Fruit fly (Drosophila melanogaster): ENCODE results near the gene CG15155.

- peak; percentile 98 for TF ChIP-seq fd96Ca (GFP tag; IDR thresholded peaks at IDR 0.05)
- TF ChIP-seq Pif1A (GFP tag; optimal IDR thresholded peaks at IDR 0.05), result peak; percentile 98
- peak; percentile 94 for TF ChIP-seq gl (tag; optimal IDR thresholded peaks at IDR 0.05)
- TF ChIP-seq CG32121 (GFP tag; IDR thresholded peaks at IDR 0.05), result peak; percentile 96
- peak; percentile 81 for TF ChIP-seq CG10348 (GFP tag; IDR thresholded peaks at IDR 0.05)
- TF ChIP-seq CG4496 (GFP tag; IDR thresholded peaks at IDR 0.05), result peak; percentile 98
- TF ChIP-seq CG8159 (tag; optimal IDR thresholded peaks at IDR 0.05), result peak; percentile 97
- peak; percentile 91 for TF ChIP-seq CG13204 (GFP tag; optimal IDR thresholded peaks at IDR 0.05)
- peak; percentile 97 for TF ChIP-seq CG8301 (tag; optimal IDR thresholded peaks at IDR 0.05)
- peak; percentile 98 for TF ChIP-seq CG15710 (tag; optimal IDR thresholded peaks at IDR 0.05)
- TF ChIP-seq Ets98B (GFP tag; IDR thresholded peaks at IDR 0.05), result peak; percentile 97
- TF ChIP-seq rn (GFP tag; IDR thresholded peaks at IDR 0.05), result no peak; the same call in none of the 2 replicates
- peak; percentile 95 for TF ChIP-seq CG34367 (tag; optimal IDR thresholded peaks at IDR 0.05)
Observed at dm6 chr2L:18121367-18122230, 33.1 kb upstream of the CG15155 start.

All from whole organism, pupa.